Worm (Caenorhabditis elegans) whole organism, young adult: ENCODE results near the gene clec-205.
A peak's percentile ranks its signal among the peaks of the same experiment; 100 is the strongest.

Experiments used
- B0019.2 ChIP-seq: fragments of 200-800 bp; sonication (Bioruptor generic); conservative IDR thresholded peaks from 2 replicates; pipeline ENCODE4 v1.3.6; 2022; ENCODE audit warnings: missing genetic modification reagents, missing genetic modification characterization, missing compliant biosample characterization
- C17E4.6 ChIP-seq: fragments of 200-800 bp; sonication (Bioruptor generic); IDR thresholded peaks from 2 replicates; pipeline ENCODE4 v1.3.6; 2022; ENCODE audit warnings: missing genetic modification reagents, missing genetic modification characterization, missing compliant biosample characterization
- D2030.7 ChIP-seq: fragments of 200-800 bp; sonication (Bioruptor generic); IDR thresholded peaks from 2 replicates; pipeline ENCODE4 v1.3.6; 2022; ENCODE audit warnings: missing genetic modification reagents, missing genetic modification characterization, missing compliant biosample characterization
- F10E7.11 ChIP-seq: sonication (generic microtip); optimal IDR thresholded peaks from 2 replicates; lab custom pipeline; 2017; ENCODE audit warnings: mild to moderate bottlenecking, missing genetic modification characterization, moderate library complexity, missing compliant biosample characterization
- F23B12.7 ChIP-seq: sonication (generic microtip); optimal IDR thresholded peaks from 2 replicates; lab custom pipeline; 2017; ENCODE audit warnings: missing genetic modification characterization, mild to moderate bottlenecking, missing compliant biosample characterization, antibody characterized with exemption, moderate library complexity; ENCODE audit not compliant: insufficient read depth
- F33H1.4 ChIP-seq: fragments of 200-800 bp; sonication (Bioruptor generic); IDR thresholded peaks from 2 replicates; pipeline ENCODE4 v1.3.6; 2022; ENCODE audit warnings: missing genetic modification reagents, missing genetic modification characterization, missing compliant biosample characterization
- F37B4.10 ChIP-seq: fragments of 200-800 bp; sonication (Bioruptor generic); IDR thresholded peaks from 2 replicates; pipeline ENCODE4 v1.3.6; 2022; ENCODE audit warnings: missing genetic modification characterization, missing compliant biosample characterization
- F49E8.2 ChIP-seq: sonication (generic microtip); optimal IDR thresholded peaks from 3 replicates; lab custom pipeline; 2017; ENCODE audit warnings: missing genetic modification characterization, mild to moderate bottlenecking, missing compliant biosample characterization, antibody characterized with exemption, moderate library complexity; ENCODE audit not compliant: insufficient read depth
- F52B5.7 ChIP-seq: sonication (generic microtip); optimal IDR thresholded peaks from 2 replicates; lab custom pipeline; 2016; ENCODE audit warnings: mild to moderate bottlenecking, missing genetic modification characterization, missing compliant biosample characterization
- F55B11.4 ChIP-seq: sonication (generic microtip); optimal IDR thresholded peaks from 2 replicates; lab custom pipeline; 2016; ENCODE audit warnings: missing compliant biosample characterization, missing genetic modification characterization, borderline replicate concordance; ENCODE audit not compliant: insufficient read depth
- F57C9.4 ChIP-seq: sonication (generic microtip); optimal IDR thresholded peaks from 2 replicates; lab custom pipeline; 2017; ENCODE audit warnings: mild to moderate bottlenecking, missing genetic modification characterization, missing compliant biosample characterization
- Y56A3A.18 ChIP-seq: fragments of 200-800 bp; sonication (Bioruptor generic); IDR thresholded peaks from 2 replicates; pipeline ENCODE4 v1.3.6; 2022; ENCODE audit warnings: missing genetic modification reagents, missing genetic modification characterization, missing compliant biosample characterization
- akir-1 ChIP-seq: fragments of 200-800 bp; sonication (Bioruptor generic); optimal IDR thresholded peaks from 2 replicates; lab custom pipeline; 2018; ENCODE audit warnings: mild to moderate bottlenecking, missing genetic modification characterization, moderate library complexity, missing compliant biosample characterization
- aptf-2 ChIP-seq: fragments of 200-800 bp; sonication (Bioruptor generic); conservative IDR thresholded peaks from 2 replicates; pipeline ENCODE4 v1.3.6; 2022; ENCODE audit warnings: missing genetic modification reagents, missing genetic modification characterization, missing compliant biosample characterization
- atf-7 ChIP-seq: sonication (generic microtip); optimal IDR thresholded peaks from 2 replicates; lab custom pipeline; 2017; ENCODE audit warnings: mild to moderate bottlenecking, missing genetic modification characterization, missing compliant biosample characterization
- attf-6 ChIP-seq: fragments of 200-800 bp; sonication (Bioruptor generic); IDR thresholded peaks from 2 replicates; pipeline ENCODE4 v1.3.6; 2022; ENCODE audit warnings: missing genetic modification reagents, missing genetic modification characterization, missing compliant biosample characterization
- ceh-27 ChIP-seq: fragments of 200-800 bp; sonication (Bioruptor generic); optimal IDR thresholded peaks from 2 replicates; lab custom pipeline; 2018; ENCODE audit warnings: mild to moderate bottlenecking, missing genetic modification characterization, moderate library complexity, missing compliant biosample characterization
- die-1 ChIP-seq: sonication (generic microtip); optimal IDR thresholded peaks from 2 replicates; lab custom pipeline; 2016; ENCODE audit warnings: missing genotype, mild to moderate bottlenecking, missing genetic modification characterization, missing compliant biosample characterization
- dpff-1 ChIP-seq: sonication (generic microtip); optimal IDR thresholded peaks from 2 replicates; lab custom pipeline; 2017; ENCODE audit warnings: mild to moderate bottlenecking, missing genetic modification characterization, missing compliant biosample characterization
- gei-17 ChIP-seq: fragments of 200-800 bp; sonication (Bioruptor generic); optimal IDR thresholded peaks from 2 replicates; lab custom pipeline; 2018; ENCODE audit warnings: mild to moderate bottlenecking, missing genetic modification characterization, missing compliant biosample characterization
- hmg-20 ChIP-seq: fragments of 200-800 bp; sonication (Bioruptor generic); IDR thresholded peaks from 2 replicates; pipeline ENCODE4 v1.3.6; 2022; ENCODE audit warnings: missing genetic modification reagents, missing genetic modification characterization, missing compliant biosample characterization
- hrde-1 ChIP-seq: sonication (generic microtip); optimal IDR thresholded peaks from 2 replicates; lab custom pipeline; 2016; ENCODE audit warnings: missing genetic modification characterization, mild to moderate bottlenecking, missing compliant biosample characterization, moderate library complexity, missing genotype, missing genetic modification reagents, borderline replicate concordance
- lag-1 ChIP-seq: fragments of 200-800 bp; sonication (Bioruptor generic); IDR thresholded peaks from 2 replicates; pipeline ENCODE4 v1.3.6; 2022; ENCODE audit warnings: missing genetic modification reagents, missing genetic modification characterization, missing compliant biosample characterization
- lin-26 ChIP-seq: fragments of 200-800 bp; sonication (Bioruptor generic); IDR thresholded peaks from 2 replicates; pipeline ENCODE4 v1.3.6; 2022; ENCODE audit warnings: missing genetic modification reagents, missing genetic modification characterization, missing compliant biosample characterization
- lin-40 ChIP-seq: sonication (generic microtip); optimal IDR thresholded peaks from 2 replicates; lab custom pipeline; 2016; ENCODE audit warnings: missing genetic modification characterization, mild to moderate bottlenecking, missing compliant biosample characterization, missing genotype, missing genetic modification reagents
- lir-1 ChIP-seq: fragments of 200-800 bp; sonication (Bioruptor generic); conservative IDR thresholded peaks from 2 replicates; pipeline ENCODE4 v1.3.6; 2022; ENCODE audit warnings: missing genetic modification reagents, missing genetic modification characterization, missing compliant biosample characterization
- lsl-1 ChIP-seq: fragments of 200-800 bp; sonication (Bioruptor generic); optimal IDR thresholded peaks from 2 replicates; lab custom pipeline; 2018; ENCODE audit warnings: mild to moderate bottlenecking, missing genetic modification characterization, moderate library complexity, missing compliant biosample characterization
- lsy-27 ChIP-seq: sonication (generic microtip); optimal IDR thresholded peaks from 2 replicates; lab custom pipeline; 2017; ENCODE audit warnings: missing genetic modification characterization, mild to moderate bottlenecking, missing compliant biosample characterization, antibody characterized with exemption, missing genotype, borderline replicate concordance; ENCODE audit not compliant: insufficient read depth
- madf-8 ChIP-seq: fragments of 200-800 bp; sonication (Bioruptor generic); conservative IDR thresholded peaks from 2 replicates; pipeline ENCODE4 v1.3.6; 2022; ENCODE audit warnings: missing genetic modification reagents, missing genetic modification characterization, missing compliant biosample characterization
- mcd-1 ChIP-seq: fragments of 200-800 bp; sonication (Bioruptor generic); IDR thresholded peaks from 2 replicates; pipeline ENCODE4 v1.3.6; 2022; ENCODE audit warnings: missing genetic modification reagents, missing genetic modification characterization, missing compliant biosample characterization
- mel-28 ChIP-seq: sonication (generic microtip); optimal IDR thresholded peaks from 2 replicates; lab custom pipeline; 2016; ENCODE audit warnings: borderline replicate concordance, mild to moderate bottlenecking, missing genetic modification characterization, missing compliant biosample characterization
- nhr-80 ChIP-seq: sonication (generic microtip); optimal IDR thresholded peaks from 2 replicates; lab custom pipeline; 2016; ENCODE audit warnings: missing genetic modification characterization, missing compliant biosample characterization
- rcor-1 ChIP-seq: fragments of 200-800 bp; sonication (Bioruptor generic); IDR thresholded peaks from 2 replicates; pipeline ENCODE4 v1.3.6; 2022; ENCODE audit warnings: missing genetic modification reagents, missing genetic modification characterization, missing compliant biosample characterization
- repo-1 ChIP-seq: sonication (generic microtip); optimal IDR thresholded peaks from 2 replicates; lab custom pipeline; 2017; ENCODE audit warnings: mild to moderate bottlenecking, missing genetic modification characterization, missing compliant biosample characterization
- sea-2 ChIP-seq: fragments of 200-800 bp; sonication (Bioruptor generic); IDR thresholded peaks from 2 replicates; pipeline ENCODE4 v1.3.6; 2022; ENCODE audit warnings: missing genetic modification characterization, missing compliant biosample characterization
- snpc-1.3 ChIP-seq: sonication (generic microtip); optimal IDR thresholded peaks from 2 replicates; lab custom pipeline; 2017; ENCODE audit warnings: missing genetic modification characterization, mild to moderate bottlenecking, missing compliant biosample characterization, antibody characterized with exemption, moderate library complexity, missing genotype, missing genetic modification reagents; ENCODE audit not compliant: insufficient read depth
- tbx-9 ChIP-seq: sonication (generic microtip); optimal IDR thresholded peaks from 2 replicates; lab custom pipeline; 2016; ENCODE audit warnings: borderline replicate concordance, missing genetic modification characterization, inconsistent platforms, missing compliant biosample characterization
- tlf-1 ChIP-seq: fragments of 200-800 bp; sonication (Bioruptor generic); optimal IDR thresholded peaks from 2 replicates; lab custom pipeline; 2018; ENCODE audit warnings: mild to moderate bottlenecking, missing genetic modification characterization, missing compliant biosample characterization
- ztf-18 ChIP-seq: sonication (generic microtip); optimal IDR thresholded peaks from 2 replicates; lab custom pipeline; 2016; ENCODE audit warnings: missing genotype, mild to moderate bottlenecking, missing genetic modification characterization, missing compliant biosample characterization
- ztf-22 ChIP-seq: fragments of 200-800 bp; sonication (Bioruptor generic); optimal IDR thresholded peaks from 2 replicates; lab custom pipeline; 2018; ENCODE audit warnings: mild to moderate bottlenecking, missing genetic modification characterization, moderate library complexity, missing compliant biosample characterization

The clec-205 gene

DNA sequence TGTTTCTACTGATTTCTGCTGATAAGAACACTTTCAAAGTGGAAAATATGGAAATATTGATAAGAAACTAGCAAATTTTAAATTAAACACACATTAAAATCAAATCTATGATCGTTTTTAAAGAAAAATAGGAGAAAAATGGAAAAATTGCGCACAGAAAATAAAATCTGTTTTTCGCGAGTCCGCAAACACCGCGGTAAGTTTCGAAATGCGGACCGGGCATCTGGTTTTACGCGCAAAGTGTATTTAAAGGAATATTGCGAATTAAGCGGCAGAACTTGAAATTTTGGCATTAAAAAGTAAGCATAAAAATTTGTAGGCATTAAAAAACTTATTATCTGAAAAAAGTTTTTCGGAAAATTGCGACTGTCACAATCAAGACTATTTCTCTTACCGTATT lies 12.4 kb downstream of the clec-205 start:
- no peak for TF ChIP-seq sea-2 (GFP tag; lab: Robert Waterston, UW)
- no peak for TF ChIP-seq gei-17
- TF ChIP-seq lsl-1 (GFP tag; lab: Kevin White, UChicago): peak; percentile 77
- TF ChIP-seq F23B12.7 (tag; lab: Kevin White, UChicago): no peak
- 0 out of 2 replicates have a peak, but pooled peaks have one; percentile 10 for TF ChIP-seq mcd-1 (GFP tag; lab: Robert Waterston, UW)
- no peak for TF ChIP-seq ceh-27
- peak; percentile 12 for TF ChIP-seq nhr-80
- TF ChIP-seq F52B5.7 (tag; lab: Kevin White, UChicago): no peak
- 0 out of 2 replicates have a peak, but pooled peaks have one; percentile 16 for TF ChIP-seq D2030.7 (GFP tag; lab: Robert Waterston, UW)
- no peak for TF ChIP-seq lir-1
- no peak for TF ChIP-seq F10E7.11 (tag; lab: Kevin White, UChicago)

- no peak for TF ChIP-seq tbx-9 (tag; lab: Kevin White, UChicago)
- TF ChIP-seq C17E4.6 (GFP tag; lab: Robert Waterston, UW): no peak
- TF ChIP-seq lin-26 (GFP tag; lab: Robert Waterston, UW): no peak
- no peak for TF ChIP-seq F52B5.7 (tag; lab: Kevin White, UChicago)
- TF ChIP-seq lin-40 (tag; lab: Kevin White, UChicago): no peak
- TF ChIP-seq akir-1 (GFP tag; lab: Kevin White, UChicago): no peak
- TF ChIP-seq hmg-20 (GFP tag; lab: Robert Waterston, UW): no peak
- TF ChIP-seq aptf-2 (GFP tag; lab: Robert Waterston, UW): no peak
- no peak for TF ChIP-seq mel-28 (tag; lab: Kevin White, UChicago)
- no peak for TF ChIP-seq F57C9.4 (tag; lab: Kevin White, UChicago)
- TF ChIP-seq tlf-1: no peak
- no peak for TF ChIP-seq madf-8 (GFP tag; lab: Robert Waterston, UW)
- no peak for TF ChIP-seq lsy-27 (tag; lab: Kevin White, UChicago)
- TF ChIP-seq die-1 (tag; lab: Kevin White, UChicago): no peak
Observed at ce11 chrV:1774874-1775589, 14.3 kb downstream of the clec-205 start, which contains the start of gene F36H9.7. F36H9.7 (minus strand) TSS chrV:1774924.

DNA sequence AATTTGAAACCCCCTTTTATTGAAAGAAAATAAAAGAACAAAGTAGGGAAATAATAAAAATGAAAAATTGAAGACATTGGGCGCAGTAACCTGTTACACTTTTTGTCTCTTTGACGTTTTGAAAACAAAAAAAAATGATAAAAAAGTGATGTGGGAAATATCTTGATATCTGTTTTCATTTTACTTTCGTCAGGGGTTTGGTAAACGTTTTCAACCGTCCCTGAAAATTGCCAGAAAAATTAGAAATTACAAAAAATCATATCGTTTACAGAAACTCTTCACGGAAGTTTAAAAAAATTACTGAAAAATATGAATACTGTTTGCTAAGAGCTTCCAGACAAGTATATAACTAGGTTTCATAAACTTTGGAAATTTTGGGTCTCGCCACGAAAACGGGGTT lies 18.4 kb downstream of the clec-205 start, which contains the start of gene F36H9.4:
Gene F36H9.4 (minus strand): TSS at position 101 of the 400 bp plus-strand sequence.
- TF ChIP-seq attf-6: no peak
- no peak for TF ChIP-seq ztf-22 (GFP tag; lab: Kevin White, UChicago)
- no peak for TF ChIP-seq ztf-18 (tag; lab: Kevin White, UChicago)
- no peak for TF ChIP-seq F49E8.2 (tag; lab: Kevin White, UChicago)
- TF ChIP-seq repo-1 (tag; lab: Kevin White, UChicago): no peak
- TF ChIP-seq snpc-1.3 (tag; lab: Kevin White, UChicago): no peak
- TF ChIP-seq B0019.2 (GFP tag; lab: Robert Waterston, UW): no peak
- TF ChIP-seq atf-7 (tag; lab: Kevin White, UChicago): no peak
- no peak for TF ChIP-seq dpff-1 (tag; lab: Kevin White, UChicago)
- TF ChIP-seq F33H1.4 (GFP tag; lab: Robert Waterston, UW): no peak
- no peak for TF ChIP-seq lag-1 (GFP tag; lab: Robert Waterston, UW)
- TF ChIP-seq D2030.7 (GFP tag; lab: Robert Waterston, UW): no peak
- no peak for TF ChIP-seq rcor-1 (GFP tag; lab: Robert Waterston, UW)
- no peak for TF ChIP-seq tbx-9 (tag; lab: Kevin White, UChicago)
- no peak for TF ChIP-seq F37B4.10 (GFP tag; lab: Robert Waterston, UW)
- TF ChIP-seq lsy-27 (tag; lab: Kevin White, UChicago): no peak
- TF ChIP-seq die-1 (tag; lab: Kevin White, UChicago): no peak
- no peak for TF ChIP-seq hrde-1
- TF ChIP-seq Y56A3A.18 (GFP tag; lab: Robert Waterston, UW): no peak
- no peak for TF ChIP-seq F55B11.4 (tag; lab: Kevin White, UChicago)
